Worm (Caenorhabditis elegans) whole organism, young adult: ENCODE results near the gene E01G4.5.

Experiments used
- B0019.2 ChIP-seq: fragments of 200-800 bp; sonication (Bioruptor generic); conservative IDR thresholded peaks from 2 replicates; pipeline ENCODE4 v1.3.6; 2022; ENCODE audit warnings: missing genetic modification reagents, missing genetic modification characterization, missing compliant biosample characterization
- F33H1.4 ChIP-seq: fragments of 200-800 bp; sonication (Bioruptor generic); IDR thresholded peaks from 2 replicates; pipeline ENCODE4 v1.3.6; 2022; ENCODE audit warnings: missing genetic modification reagents, missing genetic modification characterization, missing compliant biosample characterization
- ama-1 ChIP-seq, 3 experiments: fragments of 150-350 bp in 1 of 3; sonication (generic microtip) in 2 of 3; optimal IDR thresholded peaks; 2 replicates each; lab custom pipeline; 2014 to 2018; ENCODE audit warnings: missing biosample characterization in 2 of 3, missing genetic modification characterization in 2 of 3, missing genetic modification reagents in 2 of 3
- hlh-26 ChIP-seq: fragments of 200-800 bp; sonication (Bioruptor generic); conservative IDR thresholded peaks from 2 replicates; pipeline ENCODE4 v1.3.6; 2022; ENCODE audit warnings: missing genetic modification reagents, missing genetic modification characterization, missing compliant biosample characterization

- TF ChIP-seq B0019.2, result no peak
- no peak for TF ChIP-seq hlh-26 (GFP tag; lab: Robert Waterston, UW)
- TF ChIP-seq ama-1 (optimal IDR thresholded peaks at IDR 0.05; lab: Kevin White, UChicago), result no peak
- no peak for TF ChIP-seq ama-1 (GFP tag; optimal IDR thresholded peaks at IDR 0.05; lab: Kevin White, UChicago)
- TF ChIP-seq F33H1.4, result no peak
Measured at ce11 chrII:13505977-13506568, 33.9 kb downstream of the E01G4.5 start.
